Worm (Caenorhabditis elegans): ENCODE data around the gene plrg-1.

- TF ChIP-seq him-1 (tag; optimal IDR thresholded peaks at IDR 0.05), result no peak
- TF ChIP-seq W03F9.2 (tag; optimal IDR thresholded peaks at IDR 0.05), result no peak
Measured at ce11 chrV:10811763-10812162, 4.1 kb upstream of the plrg-1 start, which contains the start of gene C29A12.22.

Measured in whole organism, L4/young adult.